Worm (Caenorhabditis elegans) whole organism, L4 larva: ENCODE data around the gene cab-1.

ENCODE experiments used
- D1046.2 ChIP-seq: fragments of 200-800 bp; sonication (Bioruptor generic); IDR thresholded peaks from 2 replicates; pipeline ENCODE4 v1.3.6; 2022; ENCODE audit warnings: missing genetic modification characterization, missing compliant biosample characterization
- F26F4.8 ChIP-seq: fragments of 200-800 bp; sonication (Bioruptor generic); conservative IDR thresholded peaks from 2 replicates; pipeline ENCODE4 v1.3.6; 2022; ENCODE audit warnings: missing genetic modification characterization, missing compliant biosample characterization
- F44E2.7 ChIP-seq: fragments of 200-800 bp; sonication (Bioruptor generic); IDR thresholded peaks from 2 replicates; pipeline ENCODE4 v2.1.2; 2022; ENCODE audit warnings: missing genetic modification characterization, missing compliant biosample characterization
- T20F7.1 ChIP-seq: fragments of 200-800 bp; sonication (Bioruptor generic); optimal IDR thresholded peaks from 2 replicates; lab custom pipeline; 2018; ENCODE audit warnings: mild to moderate bottlenecking, missing genetic modification characterization, missing compliant biosample characterization
- ZK546.5 ChIP-seq, 2 experiments: sonication (generic microtip); optimal IDR thresholded peaks; 2 replicates each; lab custom pipeline; 2017; ENCODE audit warnings: missing biosample characterization in 2 of 2, missing genetic modification characterization in 2 of 2
- aha-1 ChIP-seq: fragments of 150-350 bp; peaks from one replicate; lab custom pipeline; 2014; ENCODE audit warnings: missing biosample characterization, missing genetic modification characterization
- arid-1 ChIP-seq: fragments of 200-800 bp; sonication (Bioruptor generic); conservative IDR thresholded peaks from 2 replicates; pipeline ENCODE4 v1.3.6; 2022; ENCODE audit warnings: missing genetic modification reagents, missing genetic modification characterization, missing compliant biosample characterization
- ceh-20 ChIP-seq: fragments of 200-800 bp; sonication (Bioruptor generic); IDR thresholded peaks from 2 replicates; pipeline ENCODE4 v1.3.6; 2022; ENCODE audit warnings: missing genetic modification reagents, missing genetic modification characterization, missing compliant biosample characterization
- ctbp-1 ChIP-seq: fragments of 200-800 bp; sonication (Bioruptor generic); IDR thresholded peaks from 2 replicates; pipeline ENCODE4 v1.3.6; 2022; ENCODE audit warnings: missing genetic modification reagents, missing genetic modification characterization, missing compliant biosample characterization
- daf-12 ChIP-seq: fragments of 150-350 bp; optimal IDR thresholded peaks from 2 replicates; lab custom pipeline; 2014; ENCODE audit warnings: missing biosample characterization, missing genetic modification reagents, missing genetic modification characterization
- daf-16 ChIP-seq, 3 experiments: sonication (generic microtip); optimal IDR thresholded peaks; 2 replicates each; lab custom pipeline; 2016 to 2017; ENCODE audit warnings: missing genetic modification characterization in 3 of 3, missing genetic modification reagents in 3 of 3, mild to moderate bottlenecking in 2 of 3, missing compliant biosample characterization in 2 of 3, missing biosample characterization in 1 of 3, moderate library complexity in 1 of 3
- dmd-6 ChIP-seq: fragments of 200-800 bp; sonication (Bioruptor generic); IDR thresholded peaks from 2 replicates; pipeline ENCODE4 v1.3.6; 2022; ENCODE audit warnings: missing genetic modification reagents, missing genetic modification characterization, missing compliant biosample characterization
- dpl-1 ChIP-seq: fragments of 150-350 bp; optimal IDR thresholded peaks from 2 replicates; lab custom pipeline; 2014; ENCODE audit warnings: missing biosample characterization, missing genetic modification reagents, missing genetic modification characterization
- duxl-1 ChIP-seq: sonication (generic microtip); optimal IDR thresholded peaks from 2 replicates; lab custom pipeline; 2016; ENCODE audit warnings: mild to moderate bottlenecking, missing genetic modification characterization, moderate library complexity, missing compliant biosample characterization; ENCODE audit not compliant: poor library complexity
- dve-1 ChIP-seq: sonication (generic microtip); optimal IDR thresholded peaks from 2 replicates; lab custom pipeline; 2017; ENCODE audit warnings: antibody characterized with exemption, mild to moderate bottlenecking, missing genetic modification characterization, missing compliant biosample characterization; ENCODE audit not compliant: insufficient read depth
- egl-43 ChIP-seq: fragments of 200-800 bp; sonication (Bioruptor generic); IDR thresholded peaks from 2 replicates; pipeline ENCODE4 v1.3.6; 2022; ENCODE audit warnings: missing genetic modification reagents, missing genetic modification characterization, missing compliant biosample characterization
- hif-1 ChIP-seq, 2 experiments: sonication (generic microtip); optimal IDR thresholded peaks; 2 replicates each; lab custom pipeline; 2016 to 2017; ENCODE audit warnings: missing compliant biosample characterization in 2 of 2, missing genetic modification characterization in 2 of 2, missing genetic modification reagents in 2 of 2, missing genotype in 2 of 2, mild to moderate bottlenecking in 1 of 2
- hlh-11 ChIP-seq: fragments of 200-800 bp; sonication (Bioruptor generic); optimal IDR thresholded peaks from 2 replicates; lab custom pipeline; 2018; ENCODE audit warnings: mild to moderate bottlenecking, missing genetic modification characterization, missing compliant biosample characterization
- hlh-30 ChIP-seq: sonication (generic microtip); optimal IDR thresholded peaks from 2 replicates; lab custom pipeline; 2017; ENCODE audit warnings: antibody characterized with exemption, mild to moderate bottlenecking, missing genetic modification characterization, missing compliant biosample characterization; ENCODE audit not compliant: insufficient read depth
- hmg-1.1 ChIP-seq: fragments of 200-800 bp; sonication (Bioruptor generic); IDR thresholded peaks from 2 replicates; pipeline ENCODE4 v1.3.6; 2022; ENCODE audit warnings: missing genetic modification reagents, missing genetic modification characterization, missing compliant biosample characterization
- lim-7 ChIP-seq: fragments of 200-800 bp; sonication (Bioruptor generic); IDR thresholded peaks from 2 replicates; pipeline ENCODE4 v1.3.6; 2022; ENCODE audit warnings: missing genetic modification characterization, missing compliant biosample characterization
- lin-1 ChIP-seq: fragments of 200-800 bp; sonication (Bioruptor generic); IDR thresholded peaks from 2 replicates; pipeline ENCODE4 v1.3.6; 2022; ENCODE audit warnings: missing genetic modification reagents, missing genetic modification characterization, missing compliant biosample characterization
- lin-29 ChIP-seq: fragments of 200-800 bp; sonication (Bioruptor generic); IDR thresholded peaks from 2 replicates; pipeline ENCODE4 v1.3.6; 2022; ENCODE audit warnings: missing genetic modification reagents, missing genetic modification characterization, missing compliant biosample characterization
- lin-38 ChIP-seq: fragments of 200-800 bp; sonication (Bioruptor generic); IDR thresholded peaks from 2 replicates; pipeline ENCODE4 v1.3.6; 2022; ENCODE audit warnings: missing genetic modification reagents, missing genetic modification characterization, missing compliant biosample characterization
- lin-39 ChIP-seq: fragments of 150-350 bp; optimal IDR thresholded peaks from 2 replicates; lab custom pipeline; 2014; ENCODE audit warnings: missing biosample characterization, missing genetic modification reagents, missing genetic modification characterization
- lir-3 ChIP-seq: sonication (generic microtip); optimal IDR thresholded peaks from 2 replicates; lab custom pipeline; 2016; ENCODE audit warnings: mild to moderate bottlenecking, missing genetic modification characterization, missing compliant biosample characterization
- mes-2 ChIP-seq: sonication (generic microtip); optimal IDR thresholded peaks from 2 replicates; lab custom pipeline; 2016; ENCODE audit warnings: missing genotype, mild to moderate bottlenecking, missing genetic modification characterization, missing compliant biosample characterization; ENCODE audit not compliant: poor library complexity, severe bottlenecking
- mxl-2 ChIP-seq: fragments of 200-800 bp; sonication (Bioruptor generic); conservative IDR thresholded peaks from 2 replicates; pipeline ENCODE4 v1.3.6; 2022; ENCODE audit warnings: missing genetic modification reagents, missing genetic modification characterization, missing compliant biosample characterization
- nhr-10 ChIP-seq: fragments of 150-350 bp; optimal IDR thresholded peaks from 2 replicates; lab custom pipeline; 2014; ENCODE audit warnings: missing biosample characterization, missing genetic modification characterization
- nhr-102 ChIP-seq: sonication (generic microtip); optimal IDR thresholded peaks from 2 replicates; lab custom pipeline; 2016; ENCODE audit warnings: mild to moderate bottlenecking, missing genetic modification characterization, moderate library complexity, missing compliant biosample characterization
- nhr-11 ChIP-seq: fragments of 150-350 bp; optimal IDR thresholded peaks from 2 replicates; lab custom pipeline; 2014; ENCODE audit warnings: missing biosample characterization, missing genetic modification characterization
- nhr-28 ChIP-seq: fragments of 150-350 bp; optimal IDR thresholded peaks from 2 replicates; lab custom pipeline; 2014; ENCODE audit warnings: missing biosample characterization, missing genetic modification characterization
- nhr-48 ChIP-seq: sonication (generic microtip); optimal IDR thresholded peaks from 2 replicates; lab custom pipeline; 2016; ENCODE audit warnings: mild to moderate bottlenecking, missing genetic modification characterization, missing compliant biosample characterization
- nhr-6 ChIP-seq: fragments of 150-350 bp; optimal IDR thresholded peaks from 2 replicates; lab custom pipeline; 2014; ENCODE audit warnings: missing biosample characterization, missing genetic modification characterization
- nhr-77 ChIP-seq: fragments of 150-350 bp; optimal IDR thresholded peaks from 2 replicates; lab custom pipeline; 2014; ENCODE audit warnings: missing biosample characterization, missing genetic modification characterization
- php-3 ChIP-seq: fragments of 200-800 bp; sonication (Bioruptor generic); IDR thresholded peaks from 2 replicates; pipeline ENCODE4 v1.3.6; 2022; ENCODE audit warnings: missing genetic modification reagents, missing genetic modification characterization, missing compliant biosample characterization
- pqm-1 ChIP-seq: sonication (generic microtip); optimal IDR thresholded peaks from 2 replicates; lab custom pipeline; 2017; ENCODE audit warnings: missing biosample characterization, missing genetic modification characterization
- skn-1 ChIP-seq: fragments of 150-350 bp; optimal IDR thresholded peaks from 2 replicates; lab custom pipeline; 2014; ENCODE audit warnings: missing biosample characterization, missing genetic modification characterization
- tag-97 ChIP-seq: fragments of 200-800 bp; sonication (Bioruptor generic); IDR thresholded peaks from 2 replicates; pipeline ENCODE4 v1.3.6; 2022; ENCODE audit warnings: missing genetic modification characterization, missing compliant biosample characterization
- tra-1 ChIP-seq: fragments of 200-800 bp; sonication (Bioruptor generic); IDR thresholded peaks from 2 replicates; pipeline ENCODE4 v1.3.6; 2022; ENCODE audit warnings: missing genetic modification reagents, missing genetic modification characterization, missing compliant biosample characterization
- unc-62 ChIP-seq, 3 experiments: fragments of 150-350 bp in 1 of 3; sonication (generic microtip); optimal IDR thresholded peaks in 2 of 3; peaks in 1 of 3; 1 replicate in 1 of 3; 2 replicates in 2 of 3; lab custom pipeline; 2014 to 2017; ENCODE audit warnings: missing biosample characterization in 3 of 3, missing genetic modification characterization in 3 of 3, missing genetic modification reagents in 3 of 3, missing genotype in 1 of 3
- zfp-2 ChIP-seq: sonication (generic microtip); optimal IDR thresholded peaks from 2 replicates; lab custom pipeline; 2016; ENCODE audit warnings: mild to moderate bottlenecking, missing genetic modification characterization, missing compliant biosample characterization

cab-1 gene

ce11 chrX:12198298-12198697 lies 14.4 kb downstream of the cab-1 start (continued):
- TF ChIP-seq duxl-1 (tag; lab: Kevin White, UChicago): no peak

- TF ChIP-seq lir-3 (no peak), hif-1 (tag; optimal IDR thresholded peaks at IDR 0.05; lab: Kevin White, UChicago) (peak in 1 of 2 experiments; percentile 13), dve-1 (peak; percentile 82), nhr-102 (tag; lab: Kevin White, UChicago) (peak; percentile 45), nhr-77 (tag; lab: Kevin White, UChicago) (peak; percentile 10), unc-62 (GFP tag; optimal IDR thresholded peaks at IDR 0.05 in 1 of 2; lab: Kevin White, UChicago) (peak in 1 of 2 experiments; percentile 38), unc-62 (tag; optimal IDR thresholded peaks at IDR 0.05; lab: Kevin White, UChicago) (no peak), mxl-2 (peak; percentile 62; the same call in 1 of the 2 replicates), hlh-11 (tag; lab: Kevin White, UChicago) (peak; percentile 61), tra-1 (GFP tag; lab: Robert Waterston, UW) (peak; percentile 83; the same call in 1 of the 2 replicates), zfp-2 (tag; lab: Kevin White, UChicago) (no peak), nhr-28 (tag; lab: Kevin White, UChicago) (peak; percentile 60), php-3 (GFP tag; lab: Robert Waterston, UW) (peak; percentile 92), nhr-6 (tag; lab: Kevin White, UChicago) (no peak), F44E2.7 (GFP tag; lab: Robert Waterston, UW) (no peak), nhr-48 (tag; lab: Kevin White, UChicago) (peak; percentile 61), dmd-6 (peak; percentile 98), T20F7.1 (GFP tag; lab: Kevin White, UChicago) (peak; percentile 11), daf-16 (GFP tag; optimal IDR thresholded peaks at IDR 0.05; lab: Kevin White, UChicago) (peak in 1 of 2 experiments; percentile 56), daf-16 (tag; optimal IDR thresholded peaks at IDR 0.05; lab: Kevin White, UChicago) (peak; percentile 100)
- TF ChIP-seq, all 104 proteins: peak for 14
These were observed 15.3 kb downstream of the cab-1 start for ce11 chrX:12197367-12197766.

- TF ChIP-seq aha-1: no peak
- no peak for TF ChIP-seq dpl-1
- TF ChIP-seq nhr-48 (tag; lab: Kevin White, UChicago): peak; percentile 93
- TF ChIP-seq pqm-1 (tag; lab: Kevin White, UChicago): peak; percentile 30
- no peak for TF ChIP-seq lin-29 (GFP tag; lab: Robert Waterston, UW)
- no peak for TF ChIP-seq nhr-11 (tag; lab: Kevin White, UChicago)
- TF ChIP-seq lin-38 (GFP tag; lab: Robert Waterston, UW): no peak
- TF ChIP-seq D1046.2 (GFP tag; lab: Robert Waterston, UW): no peak
- no peak for TF ChIP-seq F44E2.7 (GFP tag; lab: Robert Waterston, UW)
- peak; percentile 52; the same call in 1 of the 2 replicates for TF ChIP-seq php-3 (GFP tag; lab: Robert Waterston, UW)
- no peak for TF ChIP-seq daf-16 (GFP tag; optimal IDR thresholded peaks at IDR 0.05; lab: Kevin White, UChicago)
- peak; percentile 52 for TF ChIP-seq daf-16 (tag; optimal IDR thresholded peaks at IDR 0.05; lab: Kevin White, UChicago)
- peak; percentile 15 for TF ChIP-seq dve-1
- no peak for TF ChIP-seq lin-39 (tag; lab: Kevin White, UChicago)
- peak; percentile 29; the same call in 1 of the 2 replicates for TF ChIP-seq dmd-6
- TF ChIP-seq hmg-1.1 (GFP tag; lab: Robert Waterston, UW): no peak
- TF ChIP-seq nhr-102 (tag; lab: Kevin White, UChicago): no peak
- no peak for TF ChIP-seq skn-1 (tag; lab: Kevin White, UChicago)
- TF ChIP-seq daf-12 (tag; lab: Kevin White, UChicago): no peak
- TF ChIP-seq ceh-20 (GFP tag; lab: Robert Waterston, UW): no peak
- peak; percentile 5 for TF ChIP-seq nhr-28 (tag; lab: Kevin White, UChicago)
- peak in 1 of 2 experiments; percentile 58 for TF ChIP-seq unc-62 (GFP tag; optimal IDR thresholded peaks at IDR 0.05 in 1 of 2; lab: Kevin White, UChicago)
- TF ChIP-seq unc-62 (tag; optimal IDR thresholded peaks at IDR 0.05; lab: Kevin White, UChicago): no peak
- TF ChIP-seq hlh-30 (tag; lab: Kevin White, UChicago): peak; percentile 31
- TF ChIP-seq nhr-77 (tag; lab: Kevin White, UChicago): no peak
- TF ChIP-seq nhr-10 (tag; lab: Kevin White, UChicago): no peak
- no peak for TF ChIP-seq egl-43
- no peak for TF ChIP-seq tag-97 (GFP tag; lab: Robert Waterston, UW)
- TF ChIP-seq arid-1: no peak
- TF ChIP-seq mes-2 (tag; lab: Kevin White, UChicago): no peak
- no peak for TF ChIP-seq lin-1 (GFP tag; lab: Robert Waterston, UW)
- TF ChIP-seq F26F4.8 (GFP tag; lab: Robert Waterston, UW): no peak
- TF ChIP-seq ctbp-1 (GFP tag; lab: Robert Waterston, UW): no peak
- no peak for TF ChIP-seq lim-7
- no peak for TF ChIP-seq mxl-2
- TF ChIP-seq ZK546.5 (tag; optimal IDR thresholded peaks at IDR 0.05; lab: Kevin White, UChicago): no peak
These were observed 24.2 kb downstream of the cab-1 start for ce11 chrX:12188280-12189071.
